Fruit fly (Drosophila melanogaster): ENCODE measurements around the gene CG9265.

CG9265 gene

dm6 chr2L:21072389-21072788 lies 1.1 kb upstream of the CG9265 start:
- TF ChIP-seq Hr96 (GFP tag; optimal IDR thresholded peaks at IDR 0.05) = no peak
- no peak for TF ChIP-seq bab1 (GFP tag; optimal IDR thresholded peaks at IDR 0.05)
- no peak for TF ChIP-seq CG7045 (GFP tag; optimal IDR thresholded peaks at IDR 0.05)
- no peak for TF ChIP-seq toe (GFP tag; optimal IDR thresholded peaks at IDR 0.05)
- TF ChIP-seq CG12768 (GFP tag; optimal IDR thresholded peaks at IDR 0.05) = no peak

DNA sequence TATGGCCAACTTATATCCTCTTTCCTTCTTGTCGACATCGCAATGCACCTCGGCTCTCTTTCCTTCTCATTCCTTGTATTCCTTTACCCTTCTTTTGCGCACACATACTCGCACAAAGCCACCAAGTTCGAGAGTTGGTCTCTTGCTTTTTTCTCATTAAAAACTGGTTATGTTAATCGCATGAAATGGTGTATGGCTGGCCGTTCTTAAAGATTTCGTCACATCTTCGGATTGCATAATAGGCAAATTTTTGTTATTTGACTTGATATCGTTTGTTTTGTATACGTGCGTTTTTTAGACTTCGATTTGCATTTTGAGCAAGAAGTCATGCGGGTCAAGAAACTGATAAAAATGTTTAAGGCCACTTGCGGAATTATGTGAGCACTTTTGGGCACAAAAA lies 477 bp downstream of the CG9265 start:
- no peak for TF ChIP-seq CG12768 (GFP tag; optimal IDR thresholded peaks at IDR 0.05)
- no peak for TF ChIP-seq tj (GFP tag; optimal IDR thresholded peaks at IDR 0.05)
- TF ChIP-seq cic (GFP tag; optimal IDR thresholded peaks at IDR 0.05) = no peak
- TF ChIP-seq CG7101 (tag; optimal IDR thresholded peaks at IDR 0.05) = no peak
- TF ChIP-seq pad (GFP tag; optimal IDR thresholded peaks at IDR 0.05) = no peak
- TF ChIP-seq cnc (optimal IDR thresholded peaks at IDR 0.05) = no peak
- TF ChIP-seq Clk (GFP tag; optimal IDR thresholded peaks at IDR 0.05) = no peak

DNA sequence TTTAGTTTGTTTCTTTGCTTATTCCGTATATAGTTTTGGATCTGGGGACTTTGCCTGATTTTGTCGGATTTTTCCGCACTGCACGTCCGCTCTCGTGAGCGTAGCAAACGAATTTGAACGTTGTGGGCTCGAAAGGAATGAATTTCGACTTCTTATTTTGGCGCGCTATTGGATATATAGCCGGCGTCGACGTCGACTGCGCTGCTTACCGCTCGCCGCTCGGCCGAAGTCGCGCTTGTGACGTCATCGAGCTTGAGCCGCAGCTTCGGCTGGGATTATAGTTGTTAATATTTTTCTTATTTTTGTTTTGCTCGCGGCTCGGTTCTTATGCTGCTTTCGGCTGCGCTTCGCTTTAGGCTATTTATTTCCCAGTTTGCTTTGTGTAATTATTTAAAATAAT lies 1.5 kb downstream of the CG9265 start:
- no peak for TF ChIP-seq CG12768 (GFP tag; optimal IDR thresholded peaks at IDR 0.05)
- no peak for TF ChIP-seq kay (GFP tag; ENCODE audit: borderline replicate concordance)
- TF ChIP-seq pad (GFP tag; optimal IDR thresholded peaks at IDR 0.05) = no peak
- no peak for TF ChIP-seq Mnt (GFP tag; optimal IDR thresholded peaks at IDR 0.05)
- no peak for TF ChIP-seq ovo (GFP tag; optimal IDR thresholded peaks at IDR 0.05)
- TF ChIP-seq CG14711 (tag; optimal IDR thresholded peaks at IDR 0.05) = no peak
- no peak for TF ChIP-seq CG7045 (GFP tag; optimal IDR thresholded peaks at IDR 0.05)
- no peak for TF ChIP-seq toe (GFP tag; optimal IDR thresholded peaks at IDR 0.05)
- no peak for TF ChIP-seq CG11617 (GFP tag; optimal IDR thresholded peaks at IDR 0.05)
- no peak for TF ChIP-seq CG5204 (GFP tag; optimal IDR thresholded peaks at IDR 0.05)
- no peak for TF ChIP-seq CG1620 (GFP tag; optimal IDR thresholded peaks at IDR 0.05)
- no peak for TF ChIP-seq bab1 (GFP tag; optimal IDR thresholded peaks at IDR 0.05)
- TF ChIP-seq Hr96 (GFP tag; optimal IDR thresholded peaks at IDR 0.05) = no peak
- no peak for TF ChIP-seq CG33017 (tag; optimal IDR thresholded peaks at IDR 0.05)
- no peak for TF ChIP-seq Clk (GFP tag; optimal IDR thresholded peaks at IDR 0.05)
- TF ChIP-seq Crg-1 (GFP tag; optimal IDR thresholded peaks at IDR 0.05) = no peak
- no peak for TF ChIP-seq cic (GFP tag; optimal IDR thresholded peaks at IDR 0.05)

dm6 chr2L:21067137-21067536 lies 4.2 kb downstream of the CG9265 start:
- TF ChIP-seq toe (GFP tag; optimal IDR thresholded peaks at IDR 0.05) = no peak
- no peak for TF ChIP-seq Clk (GFP tag; optimal IDR thresholded peaks at IDR 0.05)
- TF ChIP-seq CG33017 (tag; optimal IDR thresholded peaks at IDR 0.05) = no peak
- no peak for TF ChIP-seq Mnt (GFP tag; optimal IDR thresholded peaks at IDR 0.05)
- no peak for TF ChIP-seq CG12768 (GFP tag; optimal IDR thresholded peaks at IDR 0.05)
- no peak for TF ChIP-seq Hr96 (GFP tag; optimal IDR thresholded peaks at IDR 0.05)
- no peak for TF ChIP-seq pad (GFP tag; optimal IDR thresholded peaks at IDR 0.05)
- no peak for TF ChIP-seq cnc (optimal IDR thresholded peaks at IDR 0.05)
- TF ChIP-seq bab1 (GFP tag; optimal IDR thresholded peaks at IDR 0.05) = no peak
- no peak for TF ChIP-seq CG5204 (GFP tag; optimal IDR thresholded peaks at IDR 0.05)
- TF ChIP-seq CG7045 (GFP tag; optimal IDR thresholded peaks at IDR 0.05) = no peak
- TF ChIP-seq kay (GFP tag; ENCODE audit: borderline replicate concordance) = no peak
- no peak for TF ChIP-seq CG11617 (GFP tag; optimal IDR thresholded peaks at IDR 0.05)
- no peak for TF ChIP-seq tj (GFP tag; optimal IDR thresholded peaks at IDR 0.05)
- TF ChIP-seq CG1620 (GFP tag; optimal IDR thresholded peaks at IDR 0.05) = no peak
- TF ChIP-seq cic (GFP tag; optimal IDR thresholded peaks at IDR 0.05) = no peak
- TF ChIP-seq ovo (GFP tag; optimal IDR thresholded peaks at IDR 0.05) = no peak
- no peak for TF ChIP-seq CG14711 (tag; optimal IDR thresholded peaks at IDR 0.05)
- no peak for TF ChIP-seq Crg-1 (GFP tag; optimal IDR thresholded peaks at IDR 0.05)

DNA sequence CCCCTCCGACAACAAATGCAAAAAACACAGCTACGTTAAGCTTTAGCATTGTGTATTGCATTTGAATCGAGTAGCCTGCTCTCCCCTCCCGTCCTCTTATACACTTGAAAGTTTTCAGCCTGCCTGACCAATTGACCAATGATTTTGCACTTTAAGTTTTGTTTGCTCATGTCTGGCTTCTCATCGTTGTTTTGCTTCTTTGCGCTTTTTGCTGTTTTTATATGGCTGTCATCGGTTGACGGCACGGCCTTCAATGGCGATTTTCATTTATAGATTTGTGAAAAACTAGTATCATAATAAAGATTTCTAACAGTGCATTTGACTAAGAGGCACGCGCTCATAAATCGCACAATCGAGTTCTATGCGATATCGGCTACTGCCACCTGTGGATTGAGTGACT lies 5.4 kb downstream of the CG9265 start:
- TF ChIP-seq CG7045 (GFP tag; optimal IDR thresholded peaks at IDR 0.05) = no peak
- no peak for TF ChIP-seq CG7101 (tag; optimal IDR thresholded peaks at IDR 0.05)
- no peak for TF ChIP-seq CG5204 (GFP tag; optimal IDR thresholded peaks at IDR 0.05)
- TF ChIP-seq tj (GFP tag; optimal IDR thresholded peaks at IDR 0.05) = peak; percentile 58
- no peak for TF ChIP-seq CG33017 (tag; optimal IDR thresholded peaks at IDR 0.05)
- no peak for TF ChIP-seq kay (GFP tag; ENCODE audit: borderline replicate concordance)

DNA sequence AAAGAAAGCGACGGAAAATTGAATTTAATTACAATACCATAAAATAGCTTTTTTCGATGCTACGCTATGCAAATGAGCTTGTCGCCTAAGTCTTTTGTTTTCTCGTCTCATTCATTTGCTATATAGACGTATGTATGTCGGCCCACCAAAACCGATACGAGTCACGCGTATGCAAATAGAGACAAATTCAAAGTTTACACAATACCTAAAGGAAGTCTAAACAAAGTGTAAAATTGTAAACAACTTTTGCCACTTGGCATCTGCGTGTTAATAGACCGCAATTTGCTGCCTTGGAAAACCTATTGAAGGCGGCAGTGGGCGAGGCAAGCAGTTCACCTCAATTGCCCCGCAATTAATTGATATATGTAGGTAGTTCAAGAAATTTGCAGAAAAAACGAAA lies 8.7 kb downstream of the CG9265 start:
- TF ChIP-seq Mnt (GFP tag; optimal IDR thresholded peaks at IDR 0.05) (no peak), CG12768 (GFP tag; optimal IDR thresholded peaks at IDR 0.05) (no peak), bab1 (GFP tag; optimal IDR thresholded peaks at IDR 0.05) (no peak), Hr96 (GFP tag; optimal IDR thresholded peaks at IDR 0.05) (no peak), Clk (GFP tag; optimal IDR thresholded peaks at IDR 0.05) (no peak), toe (GFP tag; optimal IDR thresholded peaks at IDR 0.05) (no peak), CG7045 (GFP tag; optimal IDR thresholded peaks at IDR 0.05) (no peak), CG5204 (GFP tag; optimal IDR thresholded peaks at IDR 0.05) (no peak), kay (GFP tag; ENCODE audit: borderline replicate concordance) (no peak)

- TF ChIP-seq CG11617 (GFP tag; optimal IDR thresholded peaks at IDR 0.05) = no peak
- no peak for TF ChIP-seq CG7101 (tag; optimal IDR thresholded peaks at IDR 0.05)
- no peak for TF ChIP-seq tj (GFP tag; optimal IDR thresholded peaks at IDR 0.05)
- no peak for TF ChIP-seq CG33017 (tag; optimal IDR thresholded peaks at IDR 0.05)
- TF ChIP-seq CG5204 (GFP tag; optimal IDR thresholded peaks at IDR 0.05) = no peak
- TF ChIP-seq Mnt (GFP tag; optimal IDR thresholded peaks at IDR 0.05) = no peak
- no peak for TF ChIP-seq bab1 (GFP tag; optimal IDR thresholded peaks at IDR 0.05)
- no peak for TF ChIP-seq cic (GFP tag; optimal IDR thresholded peaks at IDR 0.05)
- no peak for TF ChIP-seq CG14711 (tag; optimal IDR thresholded peaks at IDR 0.05)
- TF ChIP-seq kay (GFP tag; ENCODE audit: borderline replicate concordance) = no peak
- no peak for TF ChIP-seq toe (GFP tag; optimal IDR thresholded peaks at IDR 0.05)
- no peak for TF ChIP-seq cnc (optimal IDR thresholded peaks at IDR 0.05)
- TF ChIP-seq CG12768 (GFP tag; optimal IDR thresholded peaks at IDR 0.05) = no peak
- TF ChIP-seq Clk (GFP tag; optimal IDR thresholded peaks at IDR 0.05) = no peak
- TF ChIP-seq pad (GFP tag; optimal IDR thresholded peaks at IDR 0.05) = no peak
- TF ChIP-seq Crg-1 (GFP tag; optimal IDR thresholded peaks at IDR 0.05) = no peak
- no peak for TF ChIP-seq Hr96 (GFP tag; optimal IDR thresholded peaks at IDR 0.05)
Observed at dm6 chr2L:21061591-21061990, 9.7 kb downstream of the CG9265 start.
